Fruit fly (Drosophila melanogaster) whole organism, embryonic: ENCODE results near the gene Snm1.

Experiments
- ATbp ChIP-seq: fragments of 200-800 bp; sonication (Bioruptor generic); optimal IDR thresholded peaks from 2 replicates; lab custom pipeline; 2017; ENCODE audit warnings: missing biosample characterization, mild to moderate bottlenecking, missing genetic modification characterization, missing genetic modification reagents
- Bdp1 ChIP-seq: fragments of 200-800 bp; sonication (Bioruptor generic); optimal IDR thresholded peaks from 3 replicates; lab custom pipeline; 2016; ENCODE audit warnings: missing biosample characterization, missing genetic modification characterization
- CG10959 ChIP-seq: fragments of 200-800 bp; sonication (Bioruptor generic); IDR thresholded peaks from 2 replicates; pipeline ENCODE4 v1.3.6; 2022; ENCODE audit warnings: missing biosample characterization, missing genetic modification characterization
- CG14014 ChIP-seq: fragments of 200-800 bp; sonication (Bioruptor generic); IDR thresholded peaks from 2 replicates; pipeline ENCODE4 v1.3.6; 2022; ENCODE audit warnings: missing biosample characterization, missing genetic modification characterization
- CG14667 ChIP-seq: fragments of 200-800 bp; sonication (Bioruptor generic); IDR thresholded peaks from 2 replicates; pipeline ENCODE4 v1.3.6; 2022; ENCODE audit warnings: missing biosample characterization, missing genetic modification characterization
- CG16779 ChIP-seq: fragments of 200-800 bp; sonication (Bioruptor generic); IDR thresholded peaks from 2 replicates; pipeline ENCODE4 v1.3.6; 2022; ENCODE audit warnings: missing biosample characterization, missing genetic modification characterization
- CG16815 ChIP-seq: fragments of 200-800 bp; sonication (Bioruptor generic); optimal IDR thresholded peaks from 3 replicates; lab custom pipeline; 2017; ENCODE audit warnings: missing biosample characterization, mild to moderate bottlenecking, missing genetic modification characterization
- CG17829 ChIP-seq: fragments of 200-800 bp; optimal IDR thresholded peaks from 2 replicates; lab custom pipeline; 2019; ENCODE audit warnings: missing biosample characterization, mild to moderate bottlenecking, missing genetic modification characterization, moderate library complexity
- CG17912 ChIP-seq: fragments of 200-800 bp; sonication (Bioruptor generic); optimal IDR thresholded peaks from 2 replicates; lab custom pipeline; 2018; ENCODE audit warnings: missing biosample characterization, mild to moderate bottlenecking, missing genetic modification characterization
- CG18476 ChIP-seq: fragments of 200-800 bp; sonication (Bioruptor generic); optimal IDR thresholded peaks from 2 replicates; lab custom pipeline; 2016; ENCODE audit warnings: missing biosample characterization, mild to moderate bottlenecking, missing genetic modification characterization
- CG18764 ChIP-seq: fragments of 200-800 bp; sonication (Bioruptor generic); optimal IDR thresholded peaks from 3 replicates; lab custom pipeline; 2016; ENCODE audit warnings: missing biosample characterization, missing genetic modification characterization
- CG2116 ChIP-seq: fragments of 200-800 bp; sonication (Bioruptor generic); optimal IDR thresholded peaks from 3 replicates; lab custom pipeline; 2018; ENCODE audit warnings: missing biosample characterization, mild to moderate bottlenecking, missing genetic modification characterization
- CG2678 ChIP-seq: fragments of 200-800 bp; sonication (Bioruptor generic); optimal IDR thresholded peaks from 3 replicates; lab custom pipeline; 2019; ENCODE audit warnings: missing biosample characterization, mild to moderate bottlenecking, missing genetic modification characterization, moderate library complexity
- CG31441 ChIP-seq: fragments of 200-800 bp; sonication (Bioruptor generic); IDR thresholded peaks from 2 replicates; pipeline ENCODE4 v1.3.6; 2022; ENCODE audit warnings: missing biosample characterization, missing genetic modification characterization
- CG34376 ChIP-seq: fragments of 200-800 bp; sonication (Bioruptor generic); optimal IDR thresholded peaks from 2 replicates; lab custom pipeline; 2018; ENCODE audit warnings: missing biosample characterization, mild to moderate bottlenecking, missing genetic modification characterization
- CG8359 ChIP-seq: fragments of 200-800 bp; sonication (Bioruptor generic); optimal IDR thresholded peaks from 2 replicates; lab custom pipeline; 2017; ENCODE audit warnings: missing biosample characterization, mild to moderate bottlenecking, missing genetic modification characterization, borderline replicate concordance
- CG9437 ChIP-seq: fragments of 200-800 bp; sonication (Bioruptor generic); optimal IDR thresholded peaks from 2 replicates; lab custom pipeline; 2018; ENCODE audit warnings: missing biosample characterization, mild to moderate bottlenecking, missing genetic modification characterization
- CG9932 ChIP-seq: fragments of 200-800 bp; sonication (Bioruptor generic); IDR thresholded peaks from 2 replicates; pipeline ENCODE4 v1.3.6; 2022; ENCODE audit warnings: missing biosample characterization, missing genetic modification characterization
- ERR ChIP-seq: fragments of 200-800 bp; sonication (Bioruptor generic); optimal IDR thresholded peaks from 2 replicates; lab custom pipeline; 2016; ENCODE audit warnings: missing biosample characterization, missing genetic modification characterization
- H2.0 ChIP-seq: fragments of 200-800 bp; sonication (Bioruptor generic); IDR thresholded peaks from 2 replicates; pipeline ENCODE4 v1.3.6; 2022; ENCODE audit warnings: missing biosample characterization, missing genetic modification characterization
- Hmx ChIP-seq: fragments of 200-800 bp; sonication (Bioruptor generic); optimal IDR thresholded peaks from 2 replicates; lab custom pipeline; 2016; ENCODE audit warnings: missing biosample characterization, missing genetic modification characterization
- Kr ChIP-seq: fragments of 200-800 bp; sonication (Bioruptor generic); optimal IDR thresholded peaks from 2 replicates; lab custom pipeline; 2017; ENCODE audit warnings: missing biosample characterization, mild to moderate bottlenecking, missing genetic modification characterization
- Max ChIP-seq: fragments of 200-800 bp; sonication (Bioruptor generic); optimal IDR thresholded peaks from 2 replicates; lab custom pipeline; 2016; ENCODE audit warnings: missing biosample characterization, mild to moderate bottlenecking, missing genetic modification characterization
- NFAT ChIP-seq: fragments of 200-800 bp; sonication (Bioruptor generic); IDR thresholded peaks from 2 replicates; pipeline ENCODE4 v1.3.6; 2022; ENCODE audit warnings: missing biosample characterization, missing genetic modification characterization
- Neu2 ChIP-seq: fragments of 200-800 bp; sonication (Bioruptor generic); optimal IDR thresholded peaks from 3 replicates; lab custom pipeline; 2016; ENCODE audit warnings: missing biosample characterization, missing genetic modification characterization, borderline replicate concordance
- Nf-YC ChIP-seq: fragments of 200-800 bp; optimal IDR thresholded peaks from 3 replicates; lab custom pipeline; 2019; ENCODE audit warnings: missing biosample characterization, mild to moderate bottlenecking, missing genetic modification characterization, moderate library complexity
- Stat92E ChIP-seq, 3 experiments: fragments of >200 bp in 2 of 3; fragments of 200-800 bp in 1 of 3; sonication (Bioruptor generic) in 1 of 3; optimal IDR thresholded peaks; 2 replicates each; lab custom pipeline; 2017 to 2019; ENCODE audit warnings: missing biosample characterization in 3 of 3, missing genetic modification characterization in 3 of 3, mild to moderate bottlenecking in 1 of 3, moderate library complexity in 1 of 3
- ab ChIP-seq: fragments of 200-800 bp; sonication (Bioruptor generic); optimal IDR thresholded peaks from 2 replicates; lab custom pipeline; 2016; ENCODE audit warnings: missing biosample characterization, missing genetic modification characterization
- ac ChIP-seq: fragments of 200-800 bp; sonication (Bioruptor generic); optimal IDR thresholded peaks from 3 replicates; lab custom pipeline; 2017; ENCODE audit warnings: missing biosample characterization, mild to moderate bottlenecking, missing genetic modification characterization
- ase ChIP-seq: fragments of 200-800 bp; sonication (Bioruptor generic); IDR thresholded peaks from 3 replicates; pipeline ENCODE4 v1.3.6; 2022; ENCODE audit warnings: missing biosample characterization, missing genetic modification characterization
- az2 ChIP-seq: fragments of 200-800 bp; sonication (Bioruptor generic); optimal IDR thresholded peaks from 3 replicates; lab custom pipeline; 2016; ENCODE audit warnings: missing biosample characterization, missing genetic modification characterization
- bcd ChIP-seq: fragments of 200-800 bp; sonication (Bioruptor generic); optimal IDR thresholded peaks from 2 replicates; lab custom pipeline; 2017; ENCODE audit warnings: missing biosample characterization, mild to moderate bottlenecking, missing genetic modification characterization
- gcm ChIP-seq: fragments of 200-800 bp; sonication (Bioruptor generic); optimal IDR thresholded peaks from 2 replicates; lab custom pipeline; 2019; ENCODE audit warnings: missing biosample characterization, mild to moderate bottlenecking, missing genetic modification characterization, moderate library complexity
- gsb ChIP-seq: fragments of 200-800 bp; sonication (Bioruptor generic); IDR thresholded peaks from 2 replicates; pipeline ENCODE4 v1.3.6; 2022; ENCODE audit warnings: missing biosample characterization, missing genetic modification characterization
- hbn ChIP-seq: fragments of 200-800 bp; sonication (Bioruptor generic); IDR thresholded peaks from 2 replicates; pipeline ENCODE4 v1.3.6; 2022; ENCODE audit warnings: missing biosample characterization, missing genetic modification characterization; ENCODE audit not compliant: partially characterized antibody
- ind ChIP-seq: fragments of 200-800 bp; sonication (Bioruptor generic); optimal IDR thresholded peaks from 3 replicates; lab custom pipeline; 2016; ENCODE audit warnings: missing biosample characterization, missing genetic modification characterization
- mirr ChIP-seq: fragments of 200-800 bp; sonication (Bioruptor generic); optimal IDR thresholded peaks from 3 replicates; lab custom pipeline; 2018; ENCODE audit warnings: missing biosample characterization, mild to moderate bottlenecking, missing genetic modification characterization
- pan ChIP-seq, 4 experiments: fragments of >200 bp in 3 of 4; fragments of 200-800 bp in 1 of 4; sonication (Bioruptor generic) in 1 of 4; optimal IDR thresholded peaks in 3 of 4; IDR thresholded peaks in 1 of 4; 2 replicates each; pipeline versions ENCODE4 v1.3.6 to Lab custom; 2017 to 2022; ENCODE audit warnings: missing biosample characterization in 2 of 4, missing genetic modification characterization in 2 of 4, mixed read lengths in 1 of 4
- peb ChIP-seq: fragments of 200-800 bp; sonication (Bioruptor generic); IDR thresholded peaks from 2 replicates; pipeline ENCODE4 v1.3.6; 2022; ENCODE audit warnings: missing biosample characterization, missing genetic modification characterization
- pho ChIP-seq: fragments of 200-800 bp; sonication (Bioruptor generic); optimal IDR thresholded peaks from 2 replicates; lab custom pipeline; 2016; ENCODE audit warnings: missing biosample characterization, missing genetic modification characterization
- pzg ChIP-seq: fragments of 200-800 bp; sonication (Bioruptor generic); optimal IDR thresholded peaks from 3 replicates; lab custom pipeline; 2018; ENCODE audit warnings: missing biosample characterization, mild to moderate bottlenecking, missing genetic modification characterization, moderate library complexity
- scrt ChIP-seq: fragments of 200-800 bp; sonication (Bioruptor generic); optimal IDR thresholded peaks from 2 replicates; lab custom pipeline; 2018; ENCODE audit warnings: missing biosample characterization, mild to moderate bottlenecking, missing genetic modification characterization, moderate library complexity
- sna ChIP-seq: fragments of 200-800 bp; sonication (Bioruptor generic); IDR thresholded peaks from 2 replicates; pipeline ENCODE4 v1.3.6; 2022; ENCODE audit warnings: missing biosample characterization, missing genetic modification characterization; ENCODE audit not compliant: partially characterized antibody
- tap ChIP-seq: fragments of 200-800 bp; optimal IDR thresholded peaks from 3 replicates; lab custom pipeline; 2019; ENCODE audit warnings: missing biosample characterization, mild to moderate bottlenecking, missing genetic modification characterization, moderate library complexity
- tgo ChIP-seq: fragments of 200-800 bp; sonication (Bioruptor generic); IDR thresholded peaks from 3 replicates; pipeline ENCODE4 v1.3.6; 2022; ENCODE audit warnings: missing biosample characterization, missing genetic modification characterization
- tll ChIP-seq, 2 experiments: fragments of 200-800 bp in 1 of 2; fragments of >200 bp in 1 of 2; sonication (Bioruptor generic) in 1 of 2; optimal IDR thresholded peaks; 2 replicates each; lab custom pipeline; 2017 to 2019; ENCODE audit warnings: missing biosample characterization in 2 of 2, missing genetic modification characterization in 2 of 2, mild to moderate bottlenecking in 1 of 2, moderate library complexity in 1 of 2
- twi ChIP-seq: fragments of 200-800 bp; optimal IDR thresholded peaks from 2 replicates; lab custom pipeline; 2019; ENCODE audit warnings: missing biosample characterization, mild to moderate bottlenecking, missing genetic modification characterization, moderate library complexity
- vnd ChIP-seq: fragments of 200-800 bp; sonication (Bioruptor generic); IDR thresholded peaks from 3 replicates; pipeline ENCODE4 v1.3.6; 2022; ENCODE audit warnings: missing biosample characterization, missing genetic modification characterization; ENCODE audit not compliant: partially characterized antibody
- wek ChIP-seq: fragments of 200-800 bp; sonication (Bioruptor generic); optimal IDR thresholded peaks from 3 replicates; lab custom pipeline; 2018; ENCODE audit warnings: missing biosample characterization, mild to moderate bottlenecking, missing genetic modification characterization, moderate library complexity
- zfh1 ChIP-seq: fragments of 200-800 bp; sonication (Bioruptor generic); IDR thresholded peaks from 3 replicates; pipeline ENCODE4 v1.3.6; 2022; ENCODE audit warnings: missing biosample characterization, missing genetic modification characterization

Snm1 gene

dm6 chr3R:5565623-5566022 is 10.7 kb downstream of the Snm1 start (continued):
- TF ChIP-seq twi (tag; lab: Kevin White, UChicago) (peak; percentile 21), Nf-YC (no peak), Bdp1 (GFP tag; lab: Kevin White, UChicago) (peak; percentile 69), vnd (GFP tag; lab: Robert Waterston, UW) (no peak), CG17829 (tag; lab: Kevin White, UChicago) (peak; percentile 51), CG10959 (GFP tag; lab: Robert Waterston, UW) (no peak), ERR (GFP tag; lab: Kevin White, UChicago) (peak; percentile 68), CG17912 (no peak), ac (GFP tag; lab: Kevin White, UChicago) (no peak), Max (GFP tag; lab: Kevin White, UChicago) (peak; percentile 52), wek (GFP tag; lab: Kevin White, UChicago) (no peak), tap (tag; lab: Kevin White, UChicago) (peak; percentile 74), peb (GFP tag; lab: Robert Waterston, UW) (peak; percentile 79), gsb (GFP tag; lab: Robert Waterston, UW) (peak; percentile 59), Neu2 (GFP tag; lab: Kevin White, UChicago) (no peak), ab (no peak), zfh1 (peak; percentile 88), ind (peak; percentile 78), CG9437 (peak; percentile 69), hbn (GFP tag; lab: Robert Waterston, UW) (no peak), H2.0 (GFP tag; lab: Robert Waterston, UW) (peak; percentile 85), ase (GFP tag; lab: Robert Waterston, UW) (peak; percentile 90), CG2678 (tag; lab: Kevin White, UChicago) (peak; percentile 87), CG9932 (peak; percentile 75; the same call in 1 of the 2 replicates), CG16779 (GFP tag; lab: Robert Waterston, UW) (peak; percentile 71; the same call in 1 of the 2 replicates), gcm (GFP tag; lab: Kevin White, UChicago) (peak; percentile 56), scrt (peak; percentile 60), az2 (GFP tag; lab: Kevin White, UChicago) (peak; percentile 74), CG34376 (peak; percentile 96), Stat92E (GFP tag; optimal IDR thresholded peaks at IDR 0.05; lab: Kevin White, UChicago) (no peak), CG8359 (GFP tag; lab: Kevin White, UChicago) (peak; percentile 5), tll (GFP tag; optimal IDR thresholded peaks at IDR 0.05; lab: Kevin White, UChicago) (no peak), pho (GFP tag; lab: Kevin White, UChicago) (peak; percentile 79), pzg (peak; percentile 4), CG16815 (GFP tag; lab: Kevin White, UChicago) (peak; percentile 46), bcd (GFP tag; lab: Kevin White, UChicago) (peak; percentile 80), pan (optimal IDR thresholded peaks at IDR 0.05; lab: Kevin White, UChicago) (no peak), pan (GFP tag; optimal IDR thresholded peaks at IDR 0.05 in 1 of 2, IDR thresholded peaks at IDR 0.05 in 1 of 2) (peak in 1 of 2 experiments; percentile 94), CG31441 (GFP tag; lab: Robert Waterston, UW) (no peak; the same call in 1 of the 2 replicates), CG14667 (GFP tag; lab: Robert Waterston, UW) (peak; percentile 81), Kr (GFP tag; lab: Kevin White, UChicago) (no peak), tgo (GFP tag; lab: Robert Waterston, UW) (peak; percentile 90), mirr (GFP tag; lab: Kevin White, UChicago) (peak; percentile 92), CG2116 (GFP tag; lab: Kevin White, UChicago) (peak; percentile 9), CG14014 (GFP tag; lab: Robert Waterston, UW) (peak; percentile 89), ATbp (GFP tag; lab: Kevin White, UChicago) (peak; percentile 84), NFAT (GFP tag; lab: Robert Waterston, UW) (peak; percentile 84), Hmx (GFP tag; lab: Kevin White, UChicago) (no peak), CG18476 (GFP tag; lab: Kevin White, UChicago) (peak; percentile 65), CG18764 (GFP tag; lab: Kevin White, UChicago) (peak; percentile 54), sna (no peak)
